Worm (Caenorhabditis elegans): ENCODE measurements around the gene fbxa-77.

The fbxa-77 gene

ce11 chrIII:1207027-1207426, 42.2 kb upstream of the fbxa-77 start:
- no peak for TF ChIP-seq php-3 (GFP tag; IDR thresholded peaks at IDR 0.05)
- peak; percentile 86 for TF ChIP-seq ceh-28 (tag; optimal IDR thresholded peaks at IDR 0.05)

DNA sequence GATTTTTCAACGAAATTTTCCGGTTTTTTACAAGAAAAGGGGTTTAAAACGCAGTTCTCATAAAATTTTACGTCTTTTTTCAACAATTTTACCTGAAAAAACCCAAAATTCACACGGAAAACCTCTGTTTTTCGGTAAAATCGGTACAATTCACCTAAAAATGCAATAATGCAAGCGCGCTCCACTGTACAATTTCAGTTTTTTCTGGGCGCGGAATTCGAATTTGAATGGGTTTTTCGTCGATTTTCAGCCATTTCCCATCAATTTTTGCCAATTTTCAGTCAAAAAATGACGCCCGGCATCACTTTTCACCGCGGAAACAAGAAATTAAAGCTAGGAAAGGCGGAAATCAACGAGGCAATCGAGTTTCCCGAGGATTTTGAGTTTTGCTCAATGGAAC, 41.4 kb upstream of the fbxa-77 start, which contains the start of gene orc-3:
Gene orc-3 (plus strand): TSS at position 282 of the 400 bp plus-strand sequence.
- TF ChIP-seq ztf-7 (tag; optimal IDR thresholded peaks at IDR 0.05) (no peak), mes-2 (tag; optimal IDR thresholded peaks at IDR 0.05; ENCODE audit: poor library complexity, severe bottlenecking) (peak; percentile 68), mep-1 (tag; optimal IDR thresholded peaks at IDR 0.05) (peak; percentile 18), F44E2.7 (GFP tag; IDR thresholded peaks at IDR 0.05) (no peak), lsy-2 (tag; optimal IDR thresholded peaks at IDR 0.05) (peak in 1 of 2 experiments; percentile 22), dpl-1 (GFP tag; optimal IDR thresholded peaks at IDR 0.05) (peak; percentile 84), lin-38 (GFP tag; IDR thresholded peaks at IDR 0.05) (peak; percentile 93), mdt-29 (GFP tag; IDR thresholded peaks at IDR 0.05) (no peak), lin-13 (GFP tag; optimal IDR thresholded peaks at IDR 0.05) (peak; percentile 43), snpc-1.2 (GFP tag; IDR thresholded peaks at IDR 0.05) (no peak)

- TF ChIP-seq pqm-1 (tag; optimal IDR thresholded peaks at IDR 0.05) (no peak), ceh-28 (tag; optimal IDR thresholded peaks at IDR 0.05) (peak; percentile 31), unc-62 (GFP tag; optimal IDR thresholded peaks at IDR 0.05 in 1 of 2) (peak in 1 of 2 experiments; percentile 12), unc-62 (tag; optimal IDR thresholded peaks at IDR 0.05) (no peak)
Observed at ce11 chrIII:1210638-1211037, 38.6 kb upstream of the fbxa-77 start.

DNA sequence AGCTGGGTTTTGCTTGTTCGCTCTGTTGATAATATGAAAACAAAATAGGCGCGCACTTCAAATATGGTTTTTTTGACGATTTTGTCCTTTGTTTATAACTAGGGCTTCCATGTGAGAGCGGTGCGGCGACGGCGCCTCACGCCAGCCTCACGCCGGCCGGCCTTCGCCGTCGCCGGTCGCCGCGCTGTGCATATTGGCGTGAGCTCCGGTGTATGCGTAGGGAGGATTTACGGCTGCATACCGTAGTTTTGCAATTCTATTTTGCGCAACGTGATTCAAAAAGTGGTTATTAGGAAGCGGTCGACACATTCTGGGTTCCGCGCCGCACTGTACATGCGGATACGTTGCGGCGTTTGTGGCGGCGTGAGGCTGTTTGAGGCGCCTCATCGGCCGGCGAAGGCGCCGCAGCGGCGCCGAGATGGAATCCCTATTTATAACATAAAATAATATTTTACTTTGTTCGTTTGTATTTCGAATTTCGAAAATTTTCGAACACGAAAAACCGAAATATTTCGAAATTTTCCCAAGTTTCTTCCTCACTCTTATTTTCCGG, 35.1 kb upstream of the fbxa-77 start:
- TF ChIP-seq set-16 (GFP tag; IDR thresholded peaks at IDR 0.05) (peak; percentile 89), lir-3 (tag; optimal IDR thresholded peaks at IDR 0.05) (no peak), madf-5 (GFP tag; IDR thresholded peaks at IDR 0.05) (no peak), egl-27 (tag; optimal IDR thresholded peaks at IDR 0.05) (no peak), ceh-82 (tag; optimal IDR thresholded peaks at IDR 0.05) (no peak), Y48G9A.11 (GFP tag; IDR thresholded peaks at IDR 0.05) (peak; percentile 46; the same call in 1 of the 2 replicates), dmd-6 (GFP tag; IDR thresholded peaks at IDR 0.05) (no peak), lim-7 (GFP tag; IDR thresholded peaks at IDR 0.05) (no peak), Y5F2A.4 (GFP tag; optimal IDR thresholded peaks at IDR 0.05) (no peak), saeg-2 (GFP tag; IDR thresholded peaks at IDR 0.05) (0 out of 2 replicates have a peak, but pooled peaks have one; percentile 10), mes-2 (tag; optimal IDR thresholded peaks at IDR 0.05; ENCODE audit: poor library complexity, severe bottlenecking) (no peak), lin-38 (GFP tag; IDR thresholded peaks at IDR 0.05) (peak; percentile 15; the same call in 1 of the 2 replicates)

ce11 chrIII:1214680-1215079, 34.6 kb upstream of the fbxa-77 start, which contains the start of gene Y119D3B.21:
Gene Y119D3B.21 (plus strand): TSS chrIII:1215000.
- no peak for TF ChIP-seq lin-15B (tag; optimal IDR thresholded peaks at IDR 0.05)
- TF ChIP-seq Y75B8A.6 (GFP tag; IDR thresholded peaks at IDR 0.05): no peak
- TF ChIP-seq zfp-3 (GFP tag; conservative IDR thresholded peaks at IDR 0.05): no peak
- no peak for TF ChIP-seq daf-16 (GFP tag; optimal IDR thresholded peaks at IDR 0.05)
- TF ChIP-seq daf-16 (tag; optimal IDR thresholded peaks at IDR 0.05): peak; percentile 70
- no peak for TF ChIP-seq mdt-29 (GFP tag; IDR thresholded peaks at IDR 0.05)
- TF ChIP-seq ama-1 (optimal IDR thresholded peaks at IDR 0.05): peak; percentile 75
- no peak for TF ChIP-seq ceh-62 (tag; optimal IDR thresholded peaks at IDR 0.05)
- no peak for TF ChIP-seq madf-5 (GFP tag; IDR thresholded peaks at IDR 0.05)
- TF ChIP-seq zip-11 (GFP tag; IDR thresholded peaks at IDR 0.05): no peak
- no peak for TF ChIP-seq mep-1 (tag; optimal IDR thresholded peaks at IDR 0.05)
- no peak for TF ChIP-seq attf-4 (tag; optimal IDR thresholded peaks at IDR 0.05)
- peak; percentile 86 for TF ChIP-seq dmd-6 (GFP tag; IDR thresholded peaks at IDR 0.05)
- peak; percentile 53 for TF ChIP-seq dve-1 (tag; optimal IDR thresholded peaks at IDR 0.05; ENCODE audit: insufficient read depth)
- peak; percentile 36 for TF ChIP-seq lin-13 (GFP tag; optimal IDR thresholded peaks at IDR 0.05)
- TF ChIP-seq mdl-1 (tag; optimal IDR thresholded peaks at IDR 0.05): no peak
- peak; percentile 78 for TF ChIP-seq hlh-11 (tag; optimal IDR thresholded peaks at IDR 0.05)
- no peak for TF ChIP-seq dmd-9 (GFP tag; IDR thresholded peaks at IDR 0.05)
- TF ChIP-seq nhr-28 (tag; optimal IDR thresholded peaks at IDR 0.05): peak; percentile 66
- TF ChIP-seq saeg-2 (GFP tag; IDR thresholded peaks at IDR 0.05): peak; percentile 60; the same call in 1 of the 2 replicates
- no peak for TF ChIP-seq ceh-44 (GFP tag; IDR thresholded peaks at IDR 0.05)
- no peak for TF ChIP-seq nhr-77 (tag; optimal IDR thresholded peaks at IDR 0.05)
- peak; percentile 84 for TF ChIP-seq pqm-1 (tag; optimal IDR thresholded peaks at IDR 0.05)
- peak; percentile 53 for TF ChIP-seq mxl-3 (GFP tag; optimal IDR thresholded peaks at IDR 0.05)
- no peak for TF ChIP-seq egl-43 (GFP tag; IDR thresholded peaks at IDR 0.05)
- TF ChIP-seq madf-9 (GFP tag; conservative IDR thresholded peaks at IDR 0.05): no peak

Measured in whole organism, L4 larva.